Fruit fly (Drosophila melanogaster): ENCODE measurements around the gene Sfp24Bb.

- TF ChIP-seq EcR (GFP tag; optimal IDR thresholded peaks at IDR 0.05): no peak
- no peak for TF ChIP-seq Dll (optimal IDR thresholded peaks at IDR 0.05)
- no peak for TF ChIP-seq pan (optimal IDR thresholded peaks at IDR 0.05)
- no peak for TF ChIP-seq CG8478 (optimal IDR thresholded peaks at IDR 0.05)
- no peak for TF ChIP-seq usp (GFP tag; optimal IDR thresholded peaks at IDR 0.05)
- TF ChIP-seq psq (optimal IDR thresholded peaks at IDR 0.05): no peak
Measured at dm6 chr2L:3621604-3622003, 48.0 kb downstream of the Sfp24Bb start, which contains the start of gene CG15418.

Measured in whole organism.